Fruit fly (Drosophila melanogaster) whole organism, embryonic: ENCODE measurements around the gene CG34148.

ENCODE experiments used
- Abd-B ChIP-seq: fragments of 200-800 bp; sonication (Bioruptor generic); optimal IDR thresholded peaks from 2 replicates; lab custom pipeline; 2018; ENCODE audit warnings: missing biosample characterization, mild to moderate bottlenecking, missing genetic modification characterization, moderate library complexity
- Adf1 ChIP-seq: fragments of 200-800 bp; sonication (Bioruptor generic); IDR thresholded peaks from 2 replicates; pipeline ENCODE4 v1.3.6; 2022; ENCODE audit warnings: missing biosample characterization, missing genetic modification characterization
- Atf6 ChIP-seq: fragments of 200-800 bp; sonication (Bioruptor generic); IDR thresholded peaks from 2 replicates; pipeline ENCODE4 v1.3.6; 2022; ENCODE audit warnings: missing biosample characterization, missing genetic modification characterization
- B-H2 ChIP-seq: fragments of 200-800 bp; sonication (Bioruptor generic); optimal IDR thresholded peaks from 2 replicates; lab custom pipeline; 2018; ENCODE audit warnings: missing biosample characterization, mild to moderate bottlenecking, missing genetic modification characterization
- Bgb ChIP-seq: fragments of 200-800 bp; sonication (Bioruptor generic); IDR thresholded peaks from 2 replicates; pipeline ENCODE4 v1.3.6; 2022; ENCODE audit warnings: missing biosample characterization, missing genetic modification characterization; ENCODE audit not compliant: partially characterized antibody
- BtbVII ChIP-seq: fragments of 200-800 bp; sonication (Bioruptor generic); optimal IDR thresholded peaks from 3 replicates; lab custom pipeline; 2017; ENCODE audit warnings: missing biosample characterization, mild to moderate bottlenecking, missing genetic modification characterization
- CG10321 ChIP-seq: fragments of 200-800 bp; sonication (Bioruptor generic); IDR thresholded peaks from 2 replicates; pipeline ENCODE4 v1.3.6; 2022; ENCODE audit warnings: missing biosample characterization, missing genetic modification characterization
- CG11093 ChIP-seq: fragments of 200-800 bp; sonication (Bioruptor generic); IDR thresholded peaks from 3 replicates; pipeline ENCODE4 v1.3.6; 2022; ENCODE audit warnings: missing biosample characterization, missing genetic modification characterization
- CG15514 ChIP-seq: fragments of 200-800 bp; sonication (Bioruptor generic); optimal IDR thresholded peaks from 3 replicates; lab custom pipeline; 2017; ENCODE audit warnings: missing biosample characterization, missing genetic modification characterization, mild to moderate bottlenecking, moderate library complexity, missing genetic modification reagents
- CG17361 ChIP-seq: fragments of 200-800 bp; sonication (Bioruptor generic); IDR thresholded peaks from 3 replicates; pipeline ENCODE4 v1.3.6; 2022; ENCODE audit warnings: missing biosample characterization, missing genetic modification characterization
- CG18764 ChIP-seq: fragments of 200-800 bp; sonication (Bioruptor generic); optimal IDR thresholded peaks from 3 replicates; lab custom pipeline; 2016; ENCODE audit warnings: missing biosample characterization, missing genetic modification characterization
- CG30403 ChIP-seq: fragments of 200-800 bp; sonication (Bioruptor generic); optimal IDR thresholded peaks from 3 replicates; lab custom pipeline; 2016; ENCODE audit warnings: missing biosample characterization, missing genetic modification characterization
- CG33557 ChIP-seq: fragments of 200-800 bp; sonication (Bioruptor generic); optimal IDR thresholded peaks from 2 replicates; lab custom pipeline; 2019; ENCODE audit warnings: missing biosample characterization, mild to moderate bottlenecking, missing genetic modification characterization, moderate library complexity
- CG4328 ChIP-seq: fragments of 200-800 bp; sonication (Bioruptor generic); optimal IDR thresholded peaks from 3 replicates; lab custom pipeline; 2017; ENCODE audit warnings: missing biosample characterization, missing genetic modification reagents, missing genetic modification characterization
- CG4360 ChIP-seq: fragments of 200-800 bp; sonication (Bioruptor generic); IDR thresholded peaks from 2 replicates; pipeline ENCODE4 v1.3.6; 2022; ENCODE audit warnings: missing biosample characterization, missing genetic modification characterization
- CG4404 ChIP-seq: fragments of 200-800 bp; sonication (Bioruptor generic); IDR thresholded peaks from 2 replicates; pipeline ENCODE4 v1.3.6; 2022; ENCODE audit warnings: missing biosample characterization, missing genetic modification characterization
- CG4424 ChIP-seq: fragments of 200-800 bp; sonication (Bioruptor generic); optimal IDR thresholded peaks from 3 replicates; lab custom pipeline; 2016; ENCODE audit warnings: missing biosample characterization, missing genetic modification characterization
- CG4707 ChIP-seq: fragments of 200-800 bp; sonication (Bioruptor generic); optimal IDR thresholded peaks from 2 replicates; lab custom pipeline; 2018; ENCODE audit warnings: missing biosample characterization, mild to moderate bottlenecking, missing genetic modification characterization, moderate library complexity
- CG4820 ChIP-seq: fragments of 200-800 bp; sonication (Bioruptor generic); optimal IDR thresholded peaks from 3 replicates; lab custom pipeline; 2016; ENCODE audit warnings: missing biosample characterization, missing genetic modification characterization
- CG5953 ChIP-seq: fragments of 200-800 bp; sonication (Bioruptor generic); IDR thresholded peaks from 2 replicates; pipeline ENCODE4 v1.3.6; 2022; ENCODE audit warnings: missing biosample characterization, missing genetic modification characterization
- CG6689 ChIP-seq: fragments of 200-800 bp; sonication (Bioruptor generic); IDR thresholded peaks from 2 replicates; pipeline ENCODE4 v1.3.6; 2022; ENCODE audit warnings: missing biosample characterization, missing genetic modification characterization
- CG6765 ChIP-seq: fragments of 200-800 bp; sonication (Bioruptor generic); optimal IDR thresholded peaks from 3 replicates; lab custom pipeline; 2017; ENCODE audit warnings: missing biosample characterization, mild to moderate bottlenecking, missing genetic modification characterization
- CG7556 ChIP-seq: fragments of 200-800 bp; sonication (Bioruptor generic); optimal IDR thresholded peaks from 2 replicates; lab custom pipeline; 2017; ENCODE audit warnings: missing biosample characterization, mild to moderate bottlenecking, missing genetic modification characterization
- CG8765 ChIP-seq: fragments of 200-800 bp; sonication (Bioruptor generic); IDR thresholded peaks from 2 replicates; pipeline ENCODE4 v1.3.6; 2022; ENCODE audit warnings: missing biosample characterization, missing genetic modification characterization
- CG9817 ChIP-seq: fragments of 200-800 bp; sonication (Bioruptor generic); optimal IDR thresholded peaks from 2 replicates; lab custom pipeline; 2018; ENCODE audit warnings: missing biosample characterization, mild to moderate bottlenecking, missing genetic modification characterization, moderate library complexity
- Dll ChIP-seq: fragments of 200-800 bp; sonication (Bioruptor generic); IDR thresholded peaks from 4 replicates; pipeline ENCODE4 v1.3.6; 2022; ENCODE audit warnings: missing biosample characterization, missing genetic modification characterization; ENCODE audit not compliant: partially characterized antibody
- Dp ChIP-seq: fragments of 200-800 bp; sonication (Bioruptor generic); optimal IDR thresholded peaks from 2 replicates; lab custom pipeline; 2018; ENCODE audit warnings: missing biosample characterization, mild to moderate bottlenecking, missing genetic modification characterization, moderate library complexity
- Elba2 ChIP-seq: fragments of 200-800 bp; sonication (Bioruptor generic); optimal IDR thresholded peaks from 3 replicates; lab custom pipeline; 2016; ENCODE audit warnings: missing biosample characterization, missing genetic modification characterization
- HLH54F ChIP-seq: fragments of 200-800 bp; sonication (Bioruptor generic); optimal IDR thresholded peaks from 3 replicates; lab custom pipeline; 2016; ENCODE audit warnings: missing biosample characterization, missing genetic modification characterization
- Med ChIP-seq: fragments of 200-800 bp; sonication (Bioruptor generic); peaks from one replicate; lab custom pipeline; 2016; ENCODE audit warnings: missing biosample characterization, missing genetic modification characterization, mild to moderate bottlenecking, inconsistent platforms, moderate library complexity
- Ptx1 ChIP-seq: fragments of 200-800 bp; sonication (Bioruptor generic); IDR thresholded peaks from 2 replicates; pipeline ENCODE4 v1.3.6; 2022; ENCODE audit warnings: missing biosample characterization, missing genetic modification characterization
- Rx ChIP-seq: fragments of 200-800 bp; sonication (Bioruptor generic); IDR thresholded peaks from 2 replicates; pipeline ENCODE4 v1.3.6; 2022; ENCODE audit warnings: missing biosample characterization, missing genetic modification characterization
- Side ChIP-seq: fragments of 200-800 bp; sonication (Bioruptor generic); optimal IDR thresholded peaks from 2 replicates; lab custom pipeline; 2016; ENCODE audit warnings: missing biosample characterization, missing genetic modification characterization
- Sox102F ChIP-seq: fragments of 200-800 bp; sonication (Bioruptor generic); optimal IDR thresholded peaks from 2 replicates; lab custom pipeline; 2018; ENCODE audit warnings: missing biosample characterization, mild to moderate bottlenecking, missing genetic modification characterization, moderate library complexity
- Taf1 ChIP-seq: fragments of 200-800 bp; sonication (Bioruptor generic); IDR thresholded peaks from 2 replicates; pipeline ENCODE4 v1.3.6; 2022; ENCODE audit warnings: missing biosample characterization, missing genetic modification characterization
- ac ChIP-seq: fragments of 200-800 bp; sonication (Bioruptor generic); optimal IDR thresholded peaks from 3 replicates; lab custom pipeline; 2017; ENCODE audit warnings: missing biosample characterization, mild to moderate bottlenecking, missing genetic modification characterization
- br ChIP-seq: fragments of >200 bp; optimal IDR thresholded peaks from 2 replicates; lab custom pipeline; 2017
- dmrt99B ChIP-seq: fragments of 200-800 bp; sonication (Bioruptor generic); optimal IDR thresholded peaks from 2 replicates; lab custom pipeline; 2018; ENCODE audit warnings: missing biosample characterization, mild to moderate bottlenecking, missing genetic modification characterization, moderate library complexity
- eve ChIP-seq, 2 experiments: fragments of >200 bp; optimal IDR thresholded peaks; 2 replicates each; lab custom pipeline; 2017; ENCODE audit warnings: missing biosample characterization in 2 of 2, missing genetic modification characterization in 2 of 2
- eyg ChIP-seq: fragments of 200-800 bp; sonication (Bioruptor generic); optimal IDR thresholded peaks from 3 replicates; lab custom pipeline; 2016; ENCODE audit warnings: missing biosample characterization, missing genetic modification characterization
- gcm ChIP-seq: fragments of 200-800 bp; sonication (Bioruptor generic); optimal IDR thresholded peaks from 2 replicates; lab custom pipeline; 2019; ENCODE audit warnings: missing biosample characterization, mild to moderate bottlenecking, missing genetic modification characterization, moderate library complexity
- hkb ChIP-seq, 2 experiments: fragments of 200-800 bp in 1 of 2; fragments of >200 bp in 1 of 2; sonication (Bioruptor generic) in 1 of 2; IDR thresholded peaks in 1 of 2; optimal IDR thresholded peaks in 1 of 2; 2 replicates each; pipeline versions ENCODE4 v1.3.6 to Lab custom; 2017 to 2022; ENCODE audit warnings: missing biosample characterization in 1 of 2, missing genetic modification characterization in 1 of 2
- lmd ChIP-seq: fragments of 200-800 bp; sonication (Bioruptor generic); IDR thresholded peaks from 2 replicates; pipeline ENCODE4 v1.3.6; 2022; ENCODE audit warnings: missing biosample characterization, missing genetic modification characterization
- mam ChIP-seq: fragments of 200-800 bp; sonication (Bioruptor generic); optimal IDR thresholded peaks from 3 replicates; lab custom pipeline; 2016; ENCODE audit warnings: missing biosample characterization, missing genetic modification characterization
- nerfin-2 ChIP-seq: fragments of 200-800 bp; sonication (Bioruptor generic); IDR thresholded peaks from 2 replicates; pipeline ENCODE4 v1.3.6; 2022; ENCODE audit warnings: missing biosample characterization, missing genetic modification characterization; ENCODE audit not compliant: partially characterized antibody
- nmo ChIP-seq: fragments of 200-800 bp; sonication (Bioruptor generic); optimal IDR thresholded peaks from 2 replicates; lab custom pipeline; 2018; ENCODE audit warnings: missing biosample characterization, mild to moderate bottlenecking, missing genetic modification characterization, moderate library complexity
- pfk ChIP-seq: fragments of 200-800 bp; sonication (Bioruptor generic); optimal IDR thresholded peaks from 2 replicates; lab custom pipeline; 2018; ENCODE audit warnings: missing biosample characterization, mild to moderate bottlenecking, missing genetic modification characterization, moderate library complexity
- pita ChIP-seq: fragments of 200-800 bp; sonication (Bioruptor generic); optimal IDR thresholded peaks from 2 replicates; lab custom pipeline; 2017; ENCODE audit warnings: missing biosample characterization, mild to moderate bottlenecking, missing genetic modification characterization
- row ChIP-seq: fragments of 200-800 bp; sonication (Bioruptor generic); IDR thresholded peaks from 3 replicates; pipeline ENCODE4 v1.3.6; 2022; ENCODE audit warnings: missing biosample characterization, missing genetic modification characterization
- sens-2 ChIP-seq: fragments of 200-800 bp; sonication (Bioruptor generic); IDR thresholded peaks from 2 replicates; pipeline ENCODE4 v1.3.6; 2022; ENCODE audit warnings: missing biosample characterization, missing genetic modification characterization
- sr ChIP-seq: fragments of 200-800 bp; sonication (Bioruptor generic); IDR thresholded peaks from 3 replicates; pipeline ENCODE4 v1.3.6; 2022; ENCODE audit warnings: missing biosample characterization, missing genetic modification characterization
- yki ChIP-seq: fragments of >200 bp; optimal IDR thresholded peaks from 3 replicates; lab custom pipeline; 2018

The CG34148 gene

DNA sequence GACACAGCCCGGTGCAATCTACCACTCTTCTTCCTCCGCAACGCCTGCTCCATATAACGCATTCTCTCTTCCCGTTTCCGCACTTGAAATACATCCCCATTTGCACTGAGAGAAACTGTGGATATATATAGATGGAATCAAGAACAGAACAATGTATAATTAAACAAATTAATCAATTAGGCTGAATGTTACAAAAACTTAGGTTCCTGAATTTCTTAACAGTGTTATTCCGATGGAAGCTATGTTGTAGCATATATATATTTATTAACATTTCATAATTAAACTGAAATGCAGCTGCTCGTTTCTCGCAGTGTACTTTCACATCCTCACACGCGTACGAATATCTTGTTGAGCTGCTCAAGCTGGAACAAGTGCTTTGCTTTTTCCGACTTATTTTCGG lies 19.0 kb downstream of the CG34148 start (continued):
- TF ChIP-seq CG17361 (GFP tag; lab: Robert Waterston, UW) = peak; percentile 61; the same call in 2 of the 3 replicates
- no peak for TF ChIP-seq CG15514 (GFP tag; lab: Kevin White, UChicago)
- peak; percentile 47 for TF ChIP-seq CG4424
- no peak for TF ChIP-seq hkb (optimal IDR thresholded peaks at IDR 0.05; lab: Kevin White, UChicago)
- peak; percentile 53; the same call in 1 of the 2 replicates for TF ChIP-seq hkb (GFP tag; IDR thresholded peaks at IDR 0.05; lab: Robert Waterston, UW)
- TF ChIP-seq sens-2 (GFP tag; lab: Robert Waterston, UW) = peak; percentile 71
- no peak for TF ChIP-seq CG8765 (GFP tag; lab: Robert Waterston, UW)
- peak; percentile 48 for TF ChIP-seq CG6689 (GFP tag; lab: Robert Waterston, UW)
- no peak for TF ChIP-seq sr (GFP tag; lab: Robert Waterston, UW)
- TF ChIP-seq eyg (GFP tag; lab: Kevin White, UChicago) = no peak
- TF ChIP-seq Sox102F (GFP tag; lab: Kevin White, UChicago) = peak; percentile 57
- TF ChIP-seq Dp (GFP tag; lab: Kevin White, UChicago) = no peak
- TF ChIP-seq CG7556 = peak; percentile 30
- TF ChIP-seq Rx (GFP tag; lab: Robert Waterston, UW) = no peak
- TF ChIP-seq Side (GFP tag; lab: Kevin White, UChicago) = peak; percentile 21
- peak; percentile 16 for TF ChIP-seq CG9817 (tag; lab: Kevin White, UChicago)
- TF ChIP-seq CG4360 (GFP tag; lab: Robert Waterston, UW) = no peak
- TF ChIP-seq Ptx1 (GFP tag; lab: Robert Waterston, UW) = peak; percentile 42; the same call in 1 of the 2 replicates
- no peak for TF ChIP-seq Bgb (GFP tag; lab: Robert Waterston, UW)
- no peak for TF ChIP-seq Adf1 (GFP tag; lab: Robert Waterston, UW)
- TF ChIP-seq BtbVII (GFP tag; lab: Kevin White, UChicago) = no peak
- no peak for TF ChIP-seq ac
- TF ChIP-seq Abd-B (GFP tag; lab: Kevin White, UChicago) = no peak
- TF ChIP-seq nerfin-2 (GFP tag; lab: Robert Waterston, UW) = no peak
- TF ChIP-seq HLH54F (GFP tag; lab: Kevin White, UChicago) = no peak
- no peak for TF ChIP-seq CG11093 (GFP tag; lab: Robert Waterston, UW)
- no peak for TF ChIP-seq br
- TF ChIP-seq Taf1 (GFP tag; lab: Robert Waterston, UW) = no peak
- TF ChIP-seq CG4404 (GFP tag; lab: Robert Waterston, UW) = peak; percentile 50
- peak; percentile 52 for TF ChIP-seq dmrt99B (tag; lab: Kevin White, UChicago)
- no peak for TF ChIP-seq CG5953 (GFP tag; lab: Robert Waterston, UW)
- peak; percentile 63 for TF ChIP-seq nmo (GFP tag; lab: Kevin White, UChicago)
- no peak for TF ChIP-seq B-H2 (GFP tag; lab: Kevin White, UChicago)
- no peak for TF ChIP-seq yki (lab: Kevin White, UChicago)
- peak; percentile 68 for TF ChIP-seq gcm
- no peak for TF ChIP-seq mam (GFP tag; lab: Kevin White, UChicago)
- no peak for TF ChIP-seq pita (GFP tag; lab: Kevin White, UChicago)
- TF ChIP-seq lmd (GFP tag; lab: Robert Waterston, UW) = 0 out of 2 replicates have a peak, but pooled peaks have one; percentile 11
- TF ChIP-seq CG10321 (GFP tag; lab: Robert Waterston, UW) = no peak
- no peak for TF ChIP-seq pfk
- no peak for TF ChIP-seq Atf6 (GFP tag; lab: Robert Waterston, UW)
- TF ChIP-seq Elba2 (GFP tag; lab: Kevin White, UChicago) = no peak
- TF ChIP-seq eve (GFP tag; optimal IDR thresholded peaks at IDR 0.05; lab: Kevin White, UChicago) = peak in 1 of 2 experiments; percentile 70
- TF ChIP-seq CG30403 (GFP tag; lab: Kevin White, UChicago) = peak; percentile 55
- TF ChIP-seq CG4328 (GFP tag; lab: Kevin White, UChicago) = no peak
- no peak for TF ChIP-seq Dll (GFP tag; lab: Robert Waterston, UW)
- no peak for TF ChIP-seq CG6765 (GFP tag; lab: Kevin White, UChicago)
- TF ChIP-seq CG33557 (GFP tag; lab: Kevin White, UChicago) = peak; percentile 57
- peak; percentile 2 for TF ChIP-seq CG4820 (GFP tag; lab: Kevin White, UChicago)
- TF ChIP-seq CG4707 (GFP tag; lab: Kevin White, UChicago) = no peak
- TF ChIP-seq Med (GFP tag; lab: Kevin White, UChicago) = peak; percentile 44
- peak; percentile 64 for TF ChIP-seq row (GFP tag; lab: Robert Waterston, UW)
- TF ChIP-seq CG18764 = no peak
